Worm (Caenorhabditis elegans): ENCODE measurements around the gene F49F1.9.
"Not testable (repeated sequence)": the region's sequence is repeated elsewhere in the genome, so short reads cannot be mapped to it uniquely, and the experiment has no call there.

The F49F1.9 gene

DNA sequence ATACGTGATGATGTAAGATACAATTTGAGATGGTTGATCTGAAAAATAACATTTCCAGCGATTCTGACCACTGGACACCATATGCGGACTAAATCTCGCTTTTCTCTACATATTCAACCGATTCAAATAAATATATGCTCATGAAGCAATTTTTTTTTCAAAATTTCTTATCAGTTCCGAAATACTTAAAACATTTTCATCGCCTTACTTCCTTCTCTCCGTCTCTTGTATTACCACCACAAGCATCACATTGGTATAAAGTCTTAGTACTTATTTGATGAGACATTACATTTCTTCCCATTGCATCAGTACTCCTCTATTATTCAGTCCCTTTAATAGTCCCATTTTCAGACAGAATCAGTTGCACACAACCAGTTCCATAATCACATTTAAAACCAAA is 17.3 kb upstream of the F49F1.9 start, which contains the start of gene K08D10.14:
TSS of gene K08D10.14 (plus strand) at position 301 of the 400 bp plus-strand sequence.
- TF ChIP-seq nhr-76 (tag; optimal IDR thresholded peaks at IDR 0.05) (no peak), unc-120 (tag; optimal IDR thresholded peaks at IDR 0.05; ENCODE audit: poor library complexity, severe bottlenecking) (no peak), nhr-2 (tag; optimal IDR thresholded peaks at IDR 0.05) (no peak), bed-3 (GFP tag; optimal IDR thresholded peaks at IDR 0.05) (no peak), ceh-39 (tag; optimal IDR thresholded peaks at IDR 0.05) (no peak), mep-1 (tag; optimal IDR thresholded peaks at IDR 0.05) (no peak)

DNA sequence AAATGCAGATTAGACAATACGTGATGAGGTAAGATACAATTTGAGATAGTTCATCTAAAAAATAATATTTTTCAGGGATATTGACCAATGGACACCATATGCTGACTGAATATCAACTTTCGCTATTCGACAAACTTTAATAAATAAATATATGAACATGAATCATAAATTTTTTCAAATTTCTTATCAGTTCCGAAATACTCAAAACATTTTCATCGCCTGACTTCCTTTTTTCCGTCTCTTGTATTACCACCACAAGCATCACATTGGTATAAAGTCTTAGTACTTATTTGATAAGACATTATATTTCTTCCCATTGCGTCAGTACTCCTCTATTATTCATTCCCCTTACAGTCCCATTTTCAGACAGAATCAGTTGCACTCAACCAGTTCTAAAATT is 14.8 kb upstream of the F49F1.9 start, which contains the start of the genes K08D10.10 and R07C12.1:
TSS of gene K08D10.10 (plus strand) at position 93 of the 400 bp plus-strand sequence.
TSS of gene R07C12.1 (plus strand) at position 314 of the 400 bp plus-strand sequence.
- TF ChIP-seq drap-1 (GFP tag; optimal IDR thresholded peaks at IDR 0.05) (no peak), M03D4.4 (tag; optimal IDR thresholded peaks at IDR 0.05) (no peak), flh-1 (GFP tag; optimal IDR thresholded peaks at IDR 0.05) (no peak), ceh-83 (GFP tag; optimal IDR thresholded peaks at IDR 0.05) (no peak), hlh-1 (tag; optimal IDR thresholded peaks at IDR 0.05) (no peak), mab-5 (tag; optimal IDR thresholded peaks at IDR 0.05) (no peak), tbx-8 (GFP tag; optimal IDR thresholded peaks at IDR 0.05) (no peak), unc-39 (tag; optimal IDR thresholded peaks at IDR 0.05) (no peak), blmp-1 (tag; optimal IDR thresholded peaks at IDR 0.05) (no peak), nhr-28 (tag; optimal IDR thresholded peaks at IDR 0.05) (no peak), ceh-43 (GFP tag; optimal IDR thresholded peaks at IDR 0.05) (no peak)

DNA sequence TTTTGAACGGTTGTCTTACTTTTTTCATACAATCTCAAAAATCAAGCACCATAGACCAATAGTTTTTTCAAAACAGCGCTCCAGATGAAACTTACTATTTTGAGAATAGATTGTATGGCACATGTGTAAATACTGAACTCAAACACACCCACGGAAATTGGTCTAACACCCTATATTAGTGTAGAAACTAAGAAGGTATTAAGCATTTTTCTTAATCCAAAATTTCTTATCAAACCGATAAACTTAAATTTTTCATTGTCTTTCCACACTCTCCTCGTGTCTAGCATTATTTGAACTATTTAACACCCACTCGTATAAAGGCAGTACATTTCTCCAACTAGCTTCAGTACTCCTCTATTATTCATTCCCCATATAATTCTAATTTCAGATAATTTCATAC is 12.8 kb upstream of the F49F1.9 start:
- no peak for TF ChIP-seq sem-2 (GFP tag; optimal IDR thresholded peaks at IDR 0.05)
- TF ChIP-seq ceh-43 (GFP tag; optimal IDR thresholded peaks at IDR 0.05) = no peak
- TF ChIP-seq tbx-8 (GFP tag; optimal IDR thresholded peaks at IDR 0.05) = no peak
- no peak for TF ChIP-seq M03D4.4 (tag; optimal IDR thresholded peaks at IDR 0.05)
- TF ChIP-seq nhr-12 (tag; optimal IDR thresholded peaks at IDR 0.05) = no peak
- no peak for TF ChIP-seq elt-3 (tag; optimal IDR thresholded peaks at IDR 0.05)

DNA sequence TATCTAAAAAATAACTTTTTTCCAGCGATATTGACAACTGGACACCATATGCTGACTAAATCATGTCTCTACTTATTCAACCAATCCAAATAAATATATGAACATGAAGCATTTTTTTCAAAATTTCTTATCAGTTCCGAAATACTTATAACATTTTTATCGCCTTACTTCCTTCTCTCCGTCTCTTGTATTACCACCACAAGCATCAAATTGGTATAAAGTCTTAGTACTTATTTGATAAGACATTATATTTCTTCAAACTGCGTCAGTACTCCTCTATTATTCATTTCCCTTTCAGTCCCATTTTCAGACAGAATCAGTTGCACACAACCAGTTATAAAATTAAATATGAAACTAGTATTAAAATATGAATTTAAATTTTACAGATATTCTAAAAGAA is 10.5 kb upstream of the F49F1.9 start:
- TF ChIP-seq nhr-28 (tag; optimal IDR thresholded peaks at IDR 0.05) (no peak), sem-2 (GFP tag; optimal IDR thresholded peaks at IDR 0.05) (no peak), blmp-1 (tag; optimal IDR thresholded peaks at IDR 0.05) (no peak), pha-4 (tag; optimal IDR thresholded peaks at IDR 0.05) (no peak), ceh-39 (tag; optimal IDR thresholded peaks at IDR 0.05) (no peak), nhr-2 (tag; optimal IDR thresholded peaks at IDR 0.05) (no peak), tbx-8 (GFP tag; optimal IDR thresholded peaks at IDR 0.05) (no peak), drap-1 (GFP tag; optimal IDR thresholded peaks at IDR 0.05) (no peak), hlh-1 (tag; optimal IDR thresholded peaks at IDR 0.05) (no peak), mls-2 (tag; optimal IDR thresholded peaks at IDR 0.05) (no peak)

DNA sequence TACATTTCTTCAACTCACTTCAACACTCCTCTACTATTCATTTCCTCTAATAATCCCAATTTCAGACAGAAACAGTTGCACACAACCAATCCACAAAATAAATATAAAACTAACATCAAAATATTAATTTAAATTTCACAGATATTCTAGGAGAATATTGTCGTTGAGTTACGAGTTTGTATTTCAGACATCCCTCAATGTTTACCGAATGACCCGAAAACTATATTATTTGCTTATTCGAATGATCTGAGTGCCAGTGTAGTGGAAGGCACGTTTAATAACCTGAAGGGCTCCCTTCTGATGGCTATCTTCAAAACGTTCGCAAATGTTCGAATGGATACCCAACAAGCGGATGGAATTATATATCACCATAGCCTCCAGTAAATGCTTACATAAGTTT is 7.4 kb upstream of the F49F1.9 start, which contains the start of gene R07C12.3:
TSS of gene R07C12.3 (plus strand) at position 301 of the 400 bp plus-strand sequence.
- no peak for TF ChIP-seq nhr-2 (tag; optimal IDR thresholded peaks at IDR 0.05)
- no peak for TF ChIP-seq sem-2 (GFP tag; optimal IDR thresholded peaks at IDR 0.05)
- no peak for TF ChIP-seq ceh-83 (GFP tag; optimal IDR thresholded peaks at IDR 0.05)
- TF ChIP-seq sptf-1 (tag; optimal IDR thresholded peaks at IDR 0.05) = no peak
- no peak for TF ChIP-seq hlh-1 (tag; optimal IDR thresholded peaks at IDR 0.05)
- no peak for TF ChIP-seq M03D4.4 (tag; optimal IDR thresholded peaks at IDR 0.05)
- no peak for TF ChIP-seq unc-62 (GFP tag; optimal IDR thresholded peaks at IDR 0.05)
- no peak for TF ChIP-seq nhr-28 (tag; optimal IDR thresholded peaks at IDR 0.05)
- TF ChIP-seq pha-4 (tag; optimal IDR thresholded peaks at IDR 0.05) = no peak
- no peak for TF ChIP-seq unc-39 (tag; optimal IDR thresholded peaks at IDR 0.05)
- TF ChIP-seq ceh-39 (tag; optimal IDR thresholded peaks at IDR 0.05) = no peak
- no peak for TF ChIP-seq nhr-12 (tag; optimal IDR thresholded peaks at IDR 0.05)
- TF ChIP-seq mep-1 (tag; optimal IDR thresholded peaks at IDR 0.05) = no peak

DNA sequence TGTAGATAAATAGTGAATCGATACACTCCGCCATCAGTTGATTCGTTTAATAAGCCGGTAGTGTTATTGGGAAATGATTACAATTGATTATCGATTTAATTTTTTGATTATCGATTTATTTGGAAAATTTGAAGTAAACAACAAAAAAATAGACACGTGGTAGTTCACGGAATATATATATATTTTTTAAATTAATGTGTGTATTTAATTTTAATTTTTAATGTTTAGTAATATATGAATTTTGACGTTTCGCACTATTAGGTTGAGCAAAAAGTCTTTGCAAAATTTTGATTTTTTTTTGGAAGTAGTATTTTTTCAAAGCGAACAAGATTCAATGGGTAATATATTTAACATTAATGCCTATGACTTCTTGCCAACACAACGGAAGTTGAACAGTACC is 5.6 kb upstream of the F49F1.9 start, which contains the start of gene F49F1.12:
TSS of gene F49F1.12 (minus strand) at position 101 of the 400 bp plus-strand sequence.
- not testable (repeated sequence) for TF ChIP-seq nhr-12, nhr-2, nhr-28 (tag; optimal IDR thresholded peaks at IDR 0.05)

DNA sequence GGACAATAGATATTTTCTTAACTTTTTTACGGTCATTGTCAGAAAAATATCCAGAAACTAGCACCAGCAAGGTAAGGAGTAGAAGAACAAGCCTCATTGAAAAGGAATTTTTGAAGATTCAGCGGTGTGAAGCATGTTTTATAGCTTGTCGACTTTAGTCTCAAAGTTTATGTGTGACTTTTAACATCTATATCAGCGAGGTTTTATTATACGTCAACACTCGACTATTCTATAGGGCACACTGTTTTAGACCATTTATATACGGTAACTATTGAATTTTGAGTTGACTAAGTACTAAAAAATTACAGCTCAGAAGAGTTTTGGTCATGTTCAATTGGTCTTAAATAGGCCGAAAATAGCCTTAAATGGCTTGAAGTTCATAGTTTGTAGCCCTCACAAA is 3.9 kb upstream of the F49F1.9 start, which contains the start of gene F49F1.11:
TSS of gene F49F1.11 (minus strand) at position 101 of the 400 bp plus-strand sequence.
- TF ChIP-seq unc-62 (GFP tag; optimal IDR thresholded peaks at IDR 0.05) = no peak
